Fruit fly (Drosophila melanogaster): Measurements from ENCODE around the gene cup.
A peak's percentile ranks its signal among the peaks of the same experiment; 100 is the strongest.

cup gene

dm6 chr2L:6721710-6722109 is 58.2 kb downstream of the cup start:
- TF ChIP-seq pan (optimal IDR thresholded peaks at IDR 0.05) (no peak), psq (optimal IDR thresholded peaks at IDR 0.05) (no peak), usp (GFP tag; optimal IDR thresholded peaks at IDR 0.05) (no peak), CG8478 (optimal IDR thresholded peaks at IDR 0.05) (no peak), EcR (GFP tag; optimal IDR thresholded peaks at IDR 0.05) (no peak), Dll (optimal IDR thresholded peaks at IDR 0.05) (no peak)

dm6 chr2L:6722822-6723749 is 59.6 kb downstream of the cup start, which contains the start of gene homer:
homer (minus strand) TSS chr2L:6723359.
- TF ChIP-seq EcR (GFP tag; optimal IDR thresholded peaks at IDR 0.05): no peak
- TF ChIP-seq psq (optimal IDR thresholded peaks at IDR 0.05): no peak
- TF ChIP-seq usp (GFP tag; optimal IDR thresholded peaks at IDR 0.05): no peak
- TF ChIP-seq pan (optimal IDR thresholded peaks at IDR 0.05): no peak
- TF ChIP-seq CG8478 (optimal IDR thresholded peaks at IDR 0.05): peak; percentile 13
- TF ChIP-seq Dll (optimal IDR thresholded peaks at IDR 0.05): no peak

dm6 chr2L:6723750-6724503 is 60.5 kb downstream of the cup start, which contains the start of gene Liprin-alpha:
Liprin-alpha (plus strand) TSS chr2L:6723903.
- TF ChIP-seq CG8478 (optimal IDR thresholded peaks at IDR 0.05) (peak; percentile 30), psq (optimal IDR thresholded peaks at IDR 0.05) (no peak)

All from whole organism.